Worm (Caenorhabditis elegans) whole organism, early embryonic: Measurements from ENCODE around the gene kgb-2.

Source experiments
- ama-1 ChIP-seq: fragments of 150-350 bp; optimal IDR thresholded peaks from 2 replicates; lab custom pipeline; 2014
- ceh-36 ChIP-seq: sonication (generic microtip); optimal IDR thresholded peaks from 2 replicates; lab custom pipeline; 2016; ENCODE audit warnings: missing genetic modification characterization, inconsistent platforms, missing compliant biosample characterization
- ets-7 ChIP-seq: sonication (generic microtip); optimal IDR thresholded peaks from 2 replicates; lab custom pipeline; 2016; ENCODE audit warnings: missing genotype, missing genetic modification characterization, missing compliant biosample characterization
- hmbx-1 ChIP-seq: sonication (generic microtip); optimal IDR thresholded peaks from 2 replicates; lab custom pipeline; 2016; ENCODE audit warnings: mild to moderate bottlenecking, missing genetic modification characterization, missing compliant biosample characterization
- hnd-1 ChIP-seq: sonication (generic microtip); optimal IDR thresholded peaks from 2 replicates; lab custom pipeline; 2016; ENCODE audit warnings: missing genetic modification characterization, missing compliant biosample characterization
- scrt-1 ChIP-seq: fragments of 200-800 bp; sonication (Bioruptor generic); IDR thresholded peaks from 2 replicates; pipeline ENCODE4 v1.3.6; 2022; ENCODE audit warnings: missing genetic modification characterization, missing compliant biosample characterization
- sea-1 ChIP-seq: fragments of 200-800 bp; sonication (Bioruptor generic); conservative IDR thresholded peaks from 2 replicates; pipeline ENCODE4 v1.3.6; 2022; ENCODE audit warnings: missing genetic modification characterization, missing compliant biosample characterization
- tbx-11 ChIP-seq: fragments of 200-800 bp; sonication (Bioruptor generic); IDR thresholded peaks from 2 replicates; pipeline ENCODE4 v1.3.6; 2022; ENCODE audit warnings: missing genetic modification characterization, missing compliant biosample characterization
- tbx-37 ChIP-seq: fragments of 200-800 bp; sonication (Bioruptor generic); conservative IDR thresholded peaks from 2 replicates; pipeline ENCODE4 v1.3.6; 2022; ENCODE audit warnings: missing genetic modification reagents, missing genetic modification characterization, missing compliant biosample characterization
- tra-4 ChIP-seq: sonication (generic microtip); optimal IDR thresholded peaks from 2 replicates; lab custom pipeline; 2017; ENCODE audit warnings: missing genetic modification characterization, missing compliant biosample characterization

- no peak for TF ChIP-seq ama-1
- TF ChIP-seq ceh-36 (tag; lab: Kevin White, UChicago) = no peak
- no peak for TF ChIP-seq tra-4 (tag; lab: Kevin White, UChicago)
- TF ChIP-seq hnd-1 (tag; lab: Kevin White, UChicago) = no peak
- no peak for TF ChIP-seq scrt-1 (GFP tag; lab: Robert Waterston, UW)
- TF ChIP-seq tbx-37 (GFP tag; lab: Robert Waterston, UW) = no peak
- no peak for TF ChIP-seq sea-1 (GFP tag; lab: Robert Waterston, UW)
- TF ChIP-seq hmbx-1 (tag; lab: Kevin White, UChicago) = no peak
- no peak for TF ChIP-seq tbx-11
- TF ChIP-seq ets-7 (tag; lab: Kevin White, UChicago) = no peak
These were observed 18.0 kb downstream of the kgb-2 start, which contains the start of the genes cha-1 and unc-17 for ce11 chrIV:3624597-3624996.
